Worm (Caenorhabditis elegans) whole organism, late embryonic: ENCODE results near the gene coh-3.
A peak's percentile ranks its signal among the peaks of the same experiment; 100 is the strongest.

Experiments
- C08G9.2 ChIP-seq: sonication (generic microtip); optimal IDR thresholded peaks from 2 replicates; lab custom pipeline; 2016; ENCODE audit warnings: mild to moderate bottlenecking, missing genetic modification characterization, moderate library complexity, missing compliant biosample characterization
- C38D4.7 ChIP-seq: fragments of 200-800 bp; sonication (Bioruptor generic); optimal IDR thresholded peaks from 2 replicates; lab custom pipeline; 2018; ENCODE audit warnings: mild to moderate bottlenecking, missing genetic modification characterization, moderate library complexity, missing compliant biosample characterization
- ceh-14 ChIP-seq: sonication (generic microtip); optimal IDR thresholded peaks from 2 replicates; lab custom pipeline; 2016; ENCODE audit warnings: missing genotype, missing genetic modification characterization, missing compliant biosample characterization
- ceh-2 ChIP-seq: sonication (generic microtip); optimal IDR thresholded peaks from 2 replicates; lab custom pipeline; 2016; ENCODE audit warnings: missing genotype, missing genetic modification characterization, missing compliant biosample characterization
- ceh-22 ChIP-seq: sonication (generic microtip); optimal IDR thresholded peaks from 2 replicates; lab custom pipeline; 2017; ENCODE audit warnings: missing biosample characterization, missing genetic modification characterization
- ceh-31 ChIP-seq: sonication (generic microtip); optimal IDR thresholded peaks from 2 replicates; lab custom pipeline; 2016; ENCODE audit warnings: missing genetic modification characterization, missing compliant biosample characterization
- ceh-45 ChIP-seq: fragments of 200-800 bp; sonication (Bioruptor generic); IDR thresholded peaks from 2 replicates; pipeline ENCODE4 v1.3.6; 2022; ENCODE audit warnings: missing genetic modification reagents, missing genetic modification characterization, missing compliant biosample characterization
- ceh-48 ChIP-seq: sonication (generic microtip); optimal IDR thresholded peaks from 2 replicates; lab custom pipeline; 2016; ENCODE audit warnings: missing genetic modification characterization, inconsistent platforms, missing compliant biosample characterization
- ceh-9 ChIP-seq: sonication (generic microtip); optimal IDR thresholded peaks from 2 replicates; lab custom pipeline; 2016; ENCODE audit warnings: mild to moderate bottlenecking, missing genetic modification characterization, inconsistent platforms, missing compliant biosample characterization
- che-1 ChIP-seq: sonication (generic microtip); optimal IDR thresholded peaks from 2 replicates; lab custom pipeline; 2016; ENCODE audit warnings: mild to moderate bottlenecking, missing genetic modification characterization, missing compliant biosample characterization
- dmd-4 ChIP-seq: sonication (generic microtip); optimal IDR thresholded peaks from 2 replicates; lab custom pipeline; 2016; ENCODE audit warnings: borderline replicate concordance, missing genetic modification characterization, missing compliant biosample characterization
- elt-2 ChIP-seq: sonication (generic microtip); optimal IDR thresholded peaks from 2 replicates; lab custom pipeline; 2016; ENCODE audit warnings: missing genetic modification reagents, missing genetic modification characterization, missing compliant biosample characterization
- eyg-1 ChIP-seq: sonication (generic microtip); optimal IDR thresholded peaks from 2 replicates; lab custom pipeline; 2016; ENCODE audit warnings: missing genotype, missing genetic modification characterization, missing compliant biosample characterization
- fax-1 ChIP-seq: sonication (generic microtip); optimal IDR thresholded peaks from 2 replicates; lab custom pipeline; 2016; ENCODE audit warnings: missing genotype, missing genetic modification characterization, missing compliant biosample characterization
- hlh-15 ChIP-seq: sonication (generic microtip); optimal IDR thresholded peaks from 2 replicates; lab custom pipeline; 2016; ENCODE audit warnings: missing genetic modification characterization, missing compliant biosample characterization
- hlh-30 ChIP-seq: sonication (generic microtip); optimal IDR thresholded peaks from 2 replicates; lab custom pipeline; 2017; ENCODE audit warnings: antibody characterized with exemption, missing genetic modification characterization, missing compliant biosample characterization; ENCODE audit not compliant: insufficient read depth
- hlh-6 ChIP-seq: sonication (generic microtip); optimal IDR thresholded peaks from 2 replicates; lab custom pipeline; 2016; ENCODE audit warnings: missing genotype, missing genetic modification characterization, missing compliant biosample characterization
- lim-6 ChIP-seq: sonication (generic microtip); optimal IDR thresholded peaks from 2 replicates; lab custom pipeline; 2016; ENCODE audit warnings: missing genetic modification characterization, missing compliant biosample characterization
- nhr-232 ChIP-seq: sonication (generic microtip); optimal IDR thresholded peaks from 2 replicates; lab custom pipeline; 2016; ENCODE audit warnings: missing genetic modification characterization, missing compliant biosample characterization
- odd-2 ChIP-seq: sonication (generic microtip); optimal IDR thresholded peaks from 2 replicates; lab custom pipeline; 2017; ENCODE audit warnings: antibody characterized with exemption, mild to moderate bottlenecking, missing genetic modification characterization, missing compliant biosample characterization
- pha-2 ChIP-seq: sonication (generic microtip); optimal IDR thresholded peaks from 2 replicates; lab custom pipeline; 2017; ENCODE audit warnings: mild to moderate bottlenecking, missing genetic modification characterization, missing compliant biosample characterization
- rnt-1 ChIP-seq: sonication (generic microtip); optimal IDR thresholded peaks from 2 replicates; lab custom pipeline; 2016; ENCODE audit warnings: missing genetic modification characterization, missing compliant biosample characterization
- sdc-2 ChIP-seq: sonication (generic microtip); optimal IDR thresholded peaks from 2 replicates; lab custom pipeline; 2016; ENCODE audit warnings: missing genotype, missing genetic modification characterization, missing compliant biosample characterization
- tbx-2 ChIP-seq: sonication (generic microtip); optimal IDR thresholded peaks from 2 replicates; lab custom pipeline; 2016; ENCODE audit warnings: missing genetic modification characterization, missing compliant biosample characterization
- tbx-7 ChIP-seq: sonication (generic microtip); optimal IDR thresholded peaks from 2 replicates; lab custom pipeline; 2016; ENCODE audit warnings: missing genotype, missing genetic modification characterization, missing compliant biosample characterization
- unc-3 ChIP-seq, 2 experiments: fragments of 200-800 bp in 1 of 2; sonication (Bioruptor generic) in 1 of 2; sonication (generic microtip) in 1 of 2; conservative IDR thresholded peaks in 1 of 2; optimal IDR thresholded peaks in 1 of 2; 2 replicates each; pipeline versions ENCODE4 v1.3.6 to Lab custom; 2016 to 2022; ENCODE audit warnings: missing compliant biosample characterization in 2 of 2, missing genetic modification characterization in 2 of 2, missing genetic modification reagents in 1 of 2
- unc-42 ChIP-seq: sonication (generic microtip); optimal IDR thresholded peaks from 2 replicates; lab custom pipeline; 2016; ENCODE audit warnings: missing genotype, missing genetic modification characterization, missing compliant biosample characterization
- unc-55 ChIP-seq: sonication (generic microtip); optimal IDR thresholded peaks from 2 replicates; lab custom pipeline; 2017; ENCODE audit warnings: missing biosample characterization, missing genetic modification reagents, missing genetic modification characterization
- unc-86 ChIP-seq: sonication (generic microtip); optimal IDR thresholded peaks from 2 replicates; lab custom pipeline; 2016; ENCODE audit warnings: missing genetic modification characterization, missing compliant biosample characterization
- zip-5 ChIP-seq: sonication (generic microtip); optimal IDR thresholded peaks from 2 replicates; lab custom pipeline; 2016; ENCODE audit warnings: missing genetic modification characterization, missing compliant biosample characterization
- ztf-16 ChIP-seq: sonication (generic microtip); optimal IDR thresholded peaks from 2 replicates; lab custom pipeline; 2017; ENCODE audit warnings: missing genetic modification characterization, missing compliant biosample characterization

coh-3 gene

DNA sequence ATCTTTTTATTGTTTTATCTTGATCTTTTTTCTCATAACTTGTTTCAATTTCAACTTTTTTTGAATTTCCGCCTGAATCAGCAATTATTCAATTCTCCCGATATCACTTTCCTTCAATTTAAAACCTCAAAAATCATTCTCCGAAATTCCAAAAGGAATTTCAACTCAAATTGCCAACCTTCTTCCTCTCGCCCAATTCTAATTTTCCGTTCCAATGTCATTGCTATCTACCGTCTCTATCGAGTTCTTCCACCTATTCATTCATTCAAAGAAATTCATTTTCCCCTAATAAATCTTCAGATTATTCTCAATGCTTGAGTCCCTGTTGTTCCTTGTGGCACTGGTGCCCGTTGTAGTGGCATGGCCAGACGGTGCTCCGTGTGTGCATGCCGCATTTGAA, 16.4 kb upstream of the coh-3 start, which contains the start of gene F23B12.4:
F23B12.4 (plus strand) TSS at position 301 of the 400 bp plus-strand sequence.
- TF ChIP-seq che-1 (no peak), unc-55 (GFP tag; lab: Kevin White, UChicago) (no peak), pha-2 (tag; lab: Kevin White, UChicago) (no peak), unc-42 (tag; lab: Kevin White, UChicago) (no peak), sdc-2 (tag; lab: Kevin White, UChicago) (no peak)
- TF ChIP-seq, all 69 proteins: peak for 0

ce11 chrV:14443471-14444015, 13.7 kb upstream of the coh-3 start:
- TF ChIP-seq zip-5 (tag; lab: Kevin White, UChicago) (peak; percentile 23), lim-6 (tag; lab: Kevin White, UChicago) (peak; percentile 50), fax-1 (tag; lab: Kevin White, UChicago) (peak; percentile 25), ceh-2 (peak; percentile 45), ceh-31 (tag; lab: Kevin White, UChicago) (peak; percentile 83), rnt-1 (peak; percentile 14), ceh-14 (tag; lab: Kevin White, UChicago) (peak; percentile 50), tbx-7 (peak; percentile 25), tbx-2 (tag; lab: Kevin White, UChicago) (peak; percentile 72), dmd-4 (tag; lab: Kevin White, UChicago) (peak; percentile 34), C08G9.2 (tag; lab: Kevin White, UChicago) (peak; percentile 68)

ce11 chrV:14446453-14446852, 10.8 kb upstream of the coh-3 start:
- no peak for TF ChIP-seq hlh-30 (tag; lab: Kevin White, UChicago)
- TF ChIP-seq ceh-48 (tag; lab: Kevin White, UChicago): no peak
- no peak for TF ChIP-seq eyg-1
- TF ChIP-seq C38D4.7: no peak
- TF ChIP-seq unc-86 (tag; lab: Kevin White, UChicago): no peak

- TF ChIP-seq ceh-14 (tag; lab: Kevin White, UChicago) (no peak), elt-2 (peak; percentile 89), ceh-31 (tag; lab: Kevin White, UChicago) (no peak), ceh-9 (tag; lab: Kevin White, UChicago) (no peak), ceh-22 (tag; lab: Kevin White, UChicago) (no peak)
Measured at ce11 chrV:14447240-14447763, 9.9 kb upstream of the coh-3 start, which contains the start of the genes dlat-1 and fntb-1. dlat-1 (minus strand) TSS chrV:14447290. fntb-1 (plus strand) TSS chrV:14447651.

- TF ChIP-seq ceh-9 (tag; lab: Kevin White, UChicago): no peak
- TF ChIP-seq ztf-16 (tag; lab: Kevin White, UChicago): no peak
- no peak for TF ChIP-seq hlh-6 (tag; lab: Kevin White, UChicago)
Measured at ce11 chrV:14448669-14449068, 8.6 kb upstream of the coh-3 start.

ce11 chrV:14449397-14449796, 7.8 kb upstream of the coh-3 start, which contains the start of gene F23B12.7:
F23B12.7 (plus strand) TSS chrV:14449697.
- TF ChIP-seq odd-2 (tag; lab: Kevin White, UChicago) (no peak), ceh-48 (tag; lab: Kevin White, UChicago) (no peak), unc-3 (GFP tag; conservative IDR thresholded peaks at IDR 0.05; lab: Robert Waterston, UW) (no peak), unc-3 (tag; optimal IDR thresholded peaks at IDR 0.05; lab: Kevin White, UChicago) (no peak), hlh-15 (tag; lab: Kevin White, UChicago) (no peak), nhr-232 (tag; lab: Kevin White, UChicago) (no peak), ceh-45 (GFP tag; lab: Robert Waterston, UW) (no peak), rnt-1 (no peak), ceh-22 (tag; lab: Kevin White, UChicago) (no peak), sdc-2 (tag; lab: Kevin White, UChicago) (no peak), tbx-2 (tag; lab: Kevin White, UChicago) (no peak), C38D4.7 (no peak)
